Worm (Caenorhabditis elegans) whole organism, young adult: ENCODE results near the gene bet-2.
A peak's percentile ranks its signal among the peaks of the same experiment; 100 is the strongest.

Experiments used
- D2030.7 ChIP-seq: fragments of 200-800 bp; sonication (Bioruptor generic); IDR thresholded peaks from 2 replicates; pipeline ENCODE4 v1.3.6; 2022; ENCODE audit warnings: missing genetic modification reagents, missing genetic modification characterization, missing compliant biosample characterization
- F22D6.2 ChIP-seq: sonication (generic microtip); optimal IDR thresholded peaks from 2 replicates; lab custom pipeline; 2016; ENCODE audit warnings: mild to moderate bottlenecking, missing genetic modification characterization, missing compliant biosample characterization
- F23B12.7 ChIP-seq: sonication (generic microtip); optimal IDR thresholded peaks from 2 replicates; lab custom pipeline; 2017; ENCODE audit warnings: missing genetic modification characterization, mild to moderate bottlenecking, missing compliant biosample characterization, antibody characterized with exemption, moderate library complexity; ENCODE audit not compliant: insufficient read depth
- F33H1.4 ChIP-seq: fragments of 200-800 bp; sonication (Bioruptor generic); IDR thresholded peaks from 2 replicates; pipeline ENCODE4 v1.3.6; 2022; ENCODE audit warnings: missing genetic modification reagents, missing genetic modification characterization, missing compliant biosample characterization
- F49E8.2 ChIP-seq: sonication (generic microtip); optimal IDR thresholded peaks from 3 replicates; lab custom pipeline; 2017; ENCODE audit warnings: missing genetic modification characterization, mild to moderate bottlenecking, missing compliant biosample characterization, antibody characterized with exemption, moderate library complexity; ENCODE audit not compliant: insufficient read depth
- K12H6.12 ChIP-seq: fragments of 200-800 bp; sonication (Bioruptor generic); optimal IDR thresholded peaks from 2 replicates; lab custom pipeline; 2018; ENCODE audit warnings: mild to moderate bottlenecking, missing genetic modification characterization, missing compliant biosample characterization
- T07F8.4 ChIP-seq: sonication (generic microtip); optimal IDR thresholded peaks from 2 replicates; lab custom pipeline; 2016; ENCODE audit warnings: mild to moderate bottlenecking, missing genetic modification characterization, moderate library complexity, missing compliant biosample characterization
- athp-1 ChIP-seq: sonication (generic microtip); optimal IDR thresholded peaks from 2 replicates; lab custom pipeline; 2017; ENCODE audit warnings: mild to moderate bottlenecking, missing genetic modification characterization, missing compliant biosample characterization
- attf-5 ChIP-seq: fragments of 200-800 bp; sonication (Bioruptor generic); optimal IDR thresholded peaks from 2 replicates; lab custom pipeline; 2018; ENCODE audit warnings: mild to moderate bottlenecking, missing genetic modification characterization, missing compliant biosample characterization
- attf-6 ChIP-seq: fragments of 200-800 bp; sonication (Bioruptor generic); IDR thresholded peaks from 2 replicates; pipeline ENCODE4 v1.3.6; 2022; ENCODE audit warnings: missing genetic modification reagents, missing genetic modification characterization, missing compliant biosample characterization
- cebp-2 ChIP-seq: fragments of 200-800 bp; sonication (Bioruptor generic); IDR thresholded peaks from 2 replicates; pipeline ENCODE4 v1.3.6; 2022; ENCODE audit warnings: missing genetic modification characterization, missing compliant biosample characterization
- ceh-58 ChIP-seq: fragments of 200-800 bp; sonication (Bioruptor generic); IDR thresholded peaks from 2 replicates; pipeline ENCODE4 v1.3.6; 2022; ENCODE audit warnings: missing genetic modification characterization, missing compliant biosample characterization
- dox-1 ChIP-seq: fragments of 200-800 bp; sonication (Bioruptor generic); IDR thresholded peaks from 2 replicates; pipeline ENCODE4 v1.3.6; 2022; ENCODE audit warnings: missing genetic modification reagents, missing genetic modification characterization, missing compliant biosample characterization
- dpl-1 ChIP-seq: fragments of 150-350 bp; optimal IDR thresholded peaks from 2 replicates; lab custom pipeline; 2014; ENCODE audit warnings: missing biosample characterization, missing genetic modification reagents, missing genetic modification characterization
- ets-4 ChIP-seq: fragments of 200-800 bp; sonication (Bioruptor generic); optimal IDR thresholded peaks from 2 replicates; lab custom pipeline; 2018; ENCODE audit warnings: mild to moderate bottlenecking, missing genetic modification characterization, missing compliant biosample characterization
- hmg-20 ChIP-seq: fragments of 200-800 bp; sonication (Bioruptor generic); IDR thresholded peaks from 2 replicates; pipeline ENCODE4 v1.3.6; 2022; ENCODE audit warnings: missing genetic modification reagents, missing genetic modification characterization, missing compliant biosample characterization
- hrde-1 ChIP-seq: sonication (generic microtip); optimal IDR thresholded peaks from 2 replicates; lab custom pipeline; 2016; ENCODE audit warnings: missing genetic modification characterization, mild to moderate bottlenecking, missing compliant biosample characterization, moderate library complexity, missing genotype, missing genetic modification reagents, borderline replicate concordance
- lin-26 ChIP-seq: fragments of 200-800 bp; sonication (Bioruptor generic); IDR thresholded peaks from 2 replicates; pipeline ENCODE4 v1.3.6; 2022; ENCODE audit warnings: missing genetic modification reagents, missing genetic modification characterization, missing compliant biosample characterization
- lin-35 ChIP-seq, 3 experiments: fragments of 150-350 bp in 2 of 3; sonication (generic microtip) in 1 of 3; optimal IDR thresholded peaks; 2 replicates each; lab custom pipeline; 2014 to 2018; ENCODE audit warnings: missing biosample characterization in 3 of 3, missing genetic modification characterization in 3 of 3, missing genetic modification reagents in 3 of 3
- lin-40 ChIP-seq: sonication (generic microtip); optimal IDR thresholded peaks from 2 replicates; lab custom pipeline; 2016; ENCODE audit warnings: missing genetic modification characterization, mild to moderate bottlenecking, missing compliant biosample characterization, missing genotype, missing genetic modification reagents
- madf-6 ChIP-seq: fragments of 200-800 bp; sonication (Bioruptor generic); IDR thresholded peaks from 2 replicates; pipeline ENCODE4 v1.3.6; 2022; ENCODE audit warnings: missing genetic modification reagents, missing genetic modification characterization, missing compliant biosample characterization
- mcd-1 ChIP-seq: fragments of 200-800 bp; sonication (Bioruptor generic); IDR thresholded peaks from 2 replicates; pipeline ENCODE4 v1.3.6; 2022; ENCODE audit warnings: missing genetic modification reagents, missing genetic modification characterization, missing compliant biosample characterization
- mel-28 ChIP-seq: sonication (generic microtip); optimal IDR thresholded peaks from 2 replicates; lab custom pipeline; 2016; ENCODE audit warnings: borderline replicate concordance, mild to moderate bottlenecking, missing genetic modification characterization, missing compliant biosample characterization
- nfyb-1 ChIP-seq: fragments of 200-800 bp; sonication (Bioruptor generic); IDR thresholded peaks from 2 replicates; pipeline ENCODE4 v1.3.6; 2022; ENCODE audit warnings: missing genetic modification reagents, missing genetic modification characterization, missing compliant biosample characterization
- nhr-27 ChIP-seq: fragments of 200-800 bp; sonication (Bioruptor generic); optimal IDR thresholded peaks from 2 replicates; lab custom pipeline; 2018; ENCODE audit warnings: mild to moderate bottlenecking, missing genetic modification characterization, moderate library complexity, missing compliant biosample characterization
- pbrm-1 ChIP-seq: fragments of 200-800 bp; sonication (Bioruptor generic); IDR thresholded peaks from 2 replicates; pipeline ENCODE4 v1.3.6; 2022; ENCODE audit warnings: missing genetic modification reagents, missing genetic modification characterization, missing compliant biosample characterization
- rcor-1 ChIP-seq: fragments of 200-800 bp; sonication (Bioruptor generic); IDR thresholded peaks from 2 replicates; pipeline ENCODE4 v1.3.6; 2022; ENCODE audit warnings: missing genetic modification reagents, missing genetic modification characterization, missing compliant biosample characterization
- repo-1 ChIP-seq: sonication (generic microtip); optimal IDR thresholded peaks from 2 replicates; lab custom pipeline; 2017; ENCODE audit warnings: mild to moderate bottlenecking, missing genetic modification characterization, missing compliant biosample characterization
- rpc-1 ChIP-seq, 2 experiments: fragments of 150-350 bp in 1 of 2; sonication (generic microtip) in 1 of 2; optimal IDR thresholded peaks; 2 replicates each; lab custom pipeline; 2014 to 2018; ENCODE audit warnings: missing biosample characterization in 1 of 2, missing genetic modification characterization in 1 of 2, missing genetic modification reagents in 1 of 2, missing genotype in 1 of 2
- snpc-4 ChIP-seq, 5 experiments: fragments of 150-350 bp in 1 of 5; sonication (generic microtip) in 4 of 5; optimal IDR thresholded peaks; 2 replicates each; lab custom pipeline; 2014 to 2018; ENCODE audit warnings: missing genetic modification characterization in 5 of 5, missing biosample characterization in 3 of 5, antibody characterized with exemption in 2 of 5, mild to moderate bottlenecking in 2 of 5, missing compliant biosample characterization in 2 of 5, missing genotype in 2 of 5, moderate library complexity in 2 of 5, missing genetic modification reagents in 1 of 5
- unc-130 ChIP-seq: sonication (generic microtip); optimal IDR thresholded peaks from 2 replicates; lab custom pipeline; 2016; ENCODE audit warnings: missing genetic modification reagents, missing genetic modification characterization, missing compliant biosample characterization
- xnd-1 ChIP-seq: sonication (generic microtip); optimal IDR thresholded peaks from 2 replicates; lab custom pipeline; 2016; ENCODE audit warnings: missing genotype, missing genetic modification reagents, missing genetic modification characterization, missing compliant biosample characterization
- ztf-18 ChIP-seq: sonication (generic microtip); optimal IDR thresholded peaks from 2 replicates; lab custom pipeline; 2016; ENCODE audit warnings: missing genotype, mild to moderate bottlenecking, missing genetic modification characterization, missing compliant biosample characterization
- ztf-28 ChIP-seq: fragments of 200-800 bp; sonication (Bioruptor generic); IDR thresholded peaks from 2 replicates; pipeline ENCODE4 v1.3.6; 2022; ENCODE audit warnings: missing genetic modification reagents, missing genetic modification characterization, missing compliant biosample characterization

Gene bet-2

DNA sequence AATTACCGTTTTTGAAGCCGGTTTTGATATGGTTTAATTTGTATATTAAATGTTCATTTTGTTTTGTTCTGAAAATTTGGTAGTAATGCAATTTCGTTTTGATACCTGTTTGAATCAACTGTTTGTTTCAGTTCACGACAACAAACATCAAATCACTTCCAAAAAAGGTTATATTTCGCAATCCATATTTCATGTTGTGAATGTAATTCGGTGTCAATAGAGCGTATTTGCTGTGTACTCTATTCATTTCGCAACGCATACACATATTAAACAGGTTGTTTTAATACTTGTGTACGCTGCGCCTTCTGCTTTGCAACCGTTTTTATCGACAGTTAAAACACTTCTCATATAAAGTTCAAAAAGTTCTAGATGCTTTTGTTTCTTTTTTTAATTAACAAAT lies 7.3 kb downstream of the bet-2 start (continued):
- no peak for TF ChIP-seq mel-28 (tag; lab: Kevin White, UChicago)
- TF ChIP-seq xnd-1 (tag; lab: Kevin White, UChicago): no peak
- TF ChIP-seq F22D6.2 (tag; lab: Kevin White, UChicago): no peak
- TF ChIP-seq lin-40 (tag; lab: Kevin White, UChicago): peak; percentile 54
- peak; percentile 73 for TF ChIP-seq attf-5 (GFP tag; lab: Kevin White, UChicago)
- TF ChIP-seq rcor-1 (GFP tag; lab: Robert Waterston, UW): no peak
- TF ChIP-seq attf-6 (GFP tag; lab: Robert Waterston, UW): no peak
- TF ChIP-seq ets-4: no peak
- no peak for TF ChIP-seq pbrm-1 (GFP tag; lab: Robert Waterston, UW)
- no peak for TF ChIP-seq hrde-1
- TF ChIP-seq madf-6 (GFP tag; lab: Robert Waterston, UW): no peak
- TF ChIP-seq F23B12.7: no peak
- TF ChIP-seq mcd-1 (GFP tag; lab: Robert Waterston, UW): peak; percentile 67
- TF ChIP-seq ceh-58 (GFP tag; lab: Robert Waterston, UW): no peak
- no peak for TF ChIP-seq repo-1 (tag; lab: Kevin White, UChicago)
- no peak for TF ChIP-seq F49E8.2 (tag; lab: Kevin White, UChicago)
- peak; percentile 42 for TF ChIP-seq K12H6.12 (tag; lab: Kevin White, UChicago)

ce11 chrX:10576872-10577271 lies 7.8 kb downstream of the bet-2 start, which contains the start of gene nhx-5:
TSS of gene nhx-5 (plus strand) at chrX:10576953.
- TF ChIP-seq nfyb-1 (0 out of 2 replicates have a peak, but pooled peaks have one; percentile 35), repo-1 (tag; lab: Kevin White, UChicago) (no peak)

DNA sequence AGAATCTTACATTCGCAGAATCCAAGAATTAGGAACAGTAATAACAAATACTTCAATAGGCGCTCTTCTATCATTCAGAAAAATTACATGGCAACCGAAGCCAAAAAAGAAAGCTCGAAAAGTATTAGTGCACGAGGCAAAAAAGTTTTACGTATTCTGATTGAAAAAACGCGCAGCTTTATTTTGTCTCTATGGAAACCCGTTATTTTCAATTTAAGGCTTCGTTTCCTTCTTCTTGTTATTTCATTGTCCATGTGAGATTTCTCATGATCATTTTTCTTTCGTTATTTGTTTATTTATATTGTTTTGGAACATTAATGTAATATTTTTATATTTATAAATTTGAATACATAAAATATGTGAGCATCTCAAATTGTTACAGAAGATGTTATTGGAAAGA lies 20.4 kb downstream of the bet-2 start, which contains the start of gene F57C7.4:
TSS of gene F57C7.4 (minus strand) at position 101 of the 400 bp plus-strand sequence.
- TF ChIP-seq T07F8.4 (tag; lab: Kevin White, UChicago) (no peak), mcd-1 (GFP tag; lab: Robert Waterston, UW) (no peak), dpl-1 (GFP tag; lab: Kevin White, UChicago) (no peak), lin-26 (no peak), D2030.7 (GFP tag; lab: Robert Waterston, UW) (no peak), F33H1.4 (GFP tag; lab: Robert Waterston, UW) (no peak), snpc-4 (GFP tag; optimal IDR thresholded peaks at IDR 0.05; lab: Kevin White, UChicago) (no peak), snpc-4 (tag; optimal IDR thresholded peaks at IDR 0.05; lab: Kevin White, UChicago) (no peak), hmg-20 (GFP tag; lab: Robert Waterston, UW) (no peak), ztf-28 (no peak), ztf-18 (no peak), rcor-1 (GFP tag; lab: Robert Waterston, UW) (no peak), dox-1 (GFP tag; lab: Robert Waterston, UW) (no peak), madf-6 (GFP tag; lab: Robert Waterston, UW) (no peak), F49E8.2 (tag; lab: Kevin White, UChicago) (no peak), athp-1 (tag; lab: Kevin White, UChicago) (no peak), cebp-2 (GFP tag; lab: Robert Waterston, UW) (no peak), lin-35 (GFP tag; optimal IDR thresholded peaks at IDR 0.05; lab: Kevin White, UChicago) (no peak), unc-130 (GFP tag; lab: Kevin White, UChicago) (no peak), rpc-1 (optimal IDR thresholded peaks at IDR 0.05; lab: Kevin White, UChicago) (no peak), rpc-1 (tag; optimal IDR thresholded peaks at IDR 0.05; lab: Kevin White, UChicago) (no peak), nhr-27 (tag; lab: Kevin White, UChicago) (no peak)
